Fruit fly (Drosophila melanogaster) whole organism, embryonic: Measurements from ENCODE around the gene CG43138.

Experiments
- Aef1 ChIP-seq: fragments of 200-800 bp; sonication (Bioruptor generic); IDR thresholded peaks from 3 replicates; pipeline ENCODE4 v1.3.6; 2022; ENCODE audit warnings: missing biosample characterization, missing genetic modification characterization
- Antp ChIP-seq: fragments of 200-800 bp; sonication (Bioruptor generic); optimal IDR thresholded peaks from 3 replicates; lab custom pipeline; 2016; ENCODE audit warnings: missing biosample characterization, missing genetic modification characterization
- CG10321 ChIP-seq: fragments of 200-800 bp; sonication (Bioruptor generic); IDR thresholded peaks from 2 replicates; pipeline ENCODE4 v1.3.6; 2022; ENCODE audit warnings: missing biosample characterization, missing genetic modification characterization
- CG11093 ChIP-seq: fragments of 200-800 bp; sonication (Bioruptor generic); IDR thresholded peaks from 3 replicates; pipeline ENCODE4 v1.3.6; 2022; ENCODE audit warnings: missing biosample characterization, missing genetic modification characterization
- CG14050 ChIP-seq: fragments of 200-800 bp; sonication (Bioruptor generic); IDR thresholded peaks from 3 replicates; pipeline ENCODE4 v1.3.6; 2022; ENCODE audit warnings: missing biosample characterization, missing genetic modification characterization
- CG15269 ChIP-seq: fragments of 200-800 bp; sonication (Bioruptor generic); optimal IDR thresholded peaks from 2 replicates; lab custom pipeline; 2018; ENCODE audit warnings: missing biosample characterization, mild to moderate bottlenecking, missing genetic modification characterization, moderate library complexity
- CG16815 ChIP-seq: fragments of 200-800 bp; sonication (Bioruptor generic); optimal IDR thresholded peaks from 3 replicates; lab custom pipeline; 2017; ENCODE audit warnings: missing biosample characterization, mild to moderate bottlenecking, missing genetic modification characterization
- CG17328 ChIP-seq: fragments of 200-800 bp; sonication (Bioruptor generic); IDR thresholded peaks from 2 replicates; pipeline ENCODE4 v1.3.6; 2022; ENCODE audit warnings: missing biosample characterization, missing genetic modification characterization
- CG2202 ChIP-seq: fragments of 200-800 bp; sonication (Bioruptor generic); optimal IDR thresholded peaks from 2 replicates; lab custom pipeline; 2018; ENCODE audit warnings: missing biosample characterization, mild to moderate bottlenecking, missing genetic modification characterization
- CG2678 ChIP-seq: fragments of 200-800 bp; sonication (Bioruptor generic); optimal IDR thresholded peaks from 3 replicates; lab custom pipeline; 2019; ENCODE audit warnings: missing biosample characterization, mild to moderate bottlenecking, missing genetic modification characterization, moderate library complexity
- CG30403 ChIP-seq: fragments of 200-800 bp; sonication (Bioruptor generic); optimal IDR thresholded peaks from 3 replicates; lab custom pipeline; 2016; ENCODE audit warnings: missing biosample characterization, missing genetic modification characterization
- CG32767 ChIP-seq: fragments of 200-800 bp; sonication (Bioruptor generic); IDR thresholded peaks from 2 replicates; pipeline ENCODE4 v1.3.6; 2022; ENCODE audit warnings: missing biosample characterization, missing genetic modification characterization
- CG7271 ChIP-seq: fragments of 200-800 bp; sonication (Bioruptor generic); optimal IDR thresholded peaks from 2 replicates; lab custom pipeline; 2018; ENCODE audit warnings: missing biosample characterization, mild to moderate bottlenecking, missing genetic modification characterization, moderate library complexity
- CG7839 ChIP-seq: fragments of 200-800 bp; sonication (Bioruptor generic); optimal IDR thresholded peaks from 3 replicates; lab custom pipeline; 2018; ENCODE audit warnings: missing biosample characterization, mild to moderate bottlenecking, missing genetic modification characterization, moderate library complexity
- CG9727 ChIP-seq: fragments of 200-800 bp; sonication (Bioruptor generic); optimal IDR thresholded peaks from 3 replicates; lab custom pipeline; 2017; ENCODE audit warnings: missing biosample characterization, mild to moderate bottlenecking, missing genetic modification characterization
- Dbx ChIP-seq: fragments of 200-800 bp; sonication (Bioruptor generic); IDR thresholded peaks from 3 replicates; pipeline ENCODE4 v1.3.6; 2022; ENCODE audit warnings: missing biosample characterization, missing genetic modification characterization
- E2f2 ChIP-seq: fragments of 200-800 bp; sonication (Bioruptor generic); IDR thresholded peaks from 2 replicates; pipeline ENCODE4 v1.3.6; 2022; ENCODE audit warnings: missing biosample characterization, missing genetic modification characterization
- Elba2 ChIP-seq: fragments of 200-800 bp; sonication (Bioruptor generic); optimal IDR thresholded peaks from 3 replicates; lab custom pipeline; 2016; ENCODE audit warnings: missing biosample characterization, missing genetic modification characterization
- H2.0 ChIP-seq: fragments of 200-800 bp; sonication (Bioruptor generic); IDR thresholded peaks from 2 replicates; pipeline ENCODE4 v1.3.6; 2022; ENCODE audit warnings: missing biosample characterization, missing genetic modification characterization
- HLHmδ ChIP-seq: fragments of 200-800 bp; sonication (Bioruptor generic); optimal IDR thresholded peaks from 2 replicates; lab custom pipeline; 2018; ENCODE audit warnings: missing biosample characterization, mild to moderate bottlenecking, missing genetic modification characterization, moderate library complexity
- Hr51 ChIP-seq, 2 experiments: fragments of 200-800 bp; sonication (Bioruptor generic); optimal IDR thresholded peaks; 2 replicates in 1 of 2; 3 replicates in 1 of 2; lab custom pipeline; 2016 to 2018; ENCODE audit warnings: missing biosample characterization in 2 of 2, missing genetic modification characterization in 2 of 2, mild to moderate bottlenecking in 1 of 2, moderate library complexity in 1 of 2
- Med ChIP-seq: fragments of 200-800 bp; sonication (Bioruptor generic); peaks from one replicate; lab custom pipeline; 2016; ENCODE audit warnings: missing biosample characterization, missing genetic modification characterization, mild to moderate bottlenecking, inconsistent platforms, moderate library complexity
- Mrtf ChIP-seq: fragments of 200-800 bp; sonication (Bioruptor generic); IDR thresholded peaks from 3 replicates; pipeline ENCODE4 v1.3.6; 2022; ENCODE audit warnings: missing biosample characterization, missing genetic modification characterization
- Pdp1 ChIP-seq, 2 experiments: fragments of 200-800 bp; sonication (Bioruptor generic); optimal IDR thresholded peaks; 3 replicates each; lab custom pipeline; 2016; ENCODE audit warnings: missing biosample characterization in 2 of 2, missing genetic modification characterization in 2 of 2, mild to moderate bottlenecking in 1 of 2, moderate library complexity in 1 of 2
- Side ChIP-seq: fragments of 200-800 bp; sonication (Bioruptor generic); optimal IDR thresholded peaks from 2 replicates; lab custom pipeline; 2016; ENCODE audit warnings: missing biosample characterization, missing genetic modification characterization
- Sry-δ ChIP-seq: fragments of 200-800 bp; sonication (Bioruptor generic); optimal IDR thresholded peaks from 2 replicates; lab custom pipeline; 2016; ENCODE audit warnings: missing biosample characterization, missing genetic modification characterization
- Ssrp ChIP-seq: fragments of 200-800 bp; sonication (Bioruptor generic); optimal IDR thresholded peaks from 2 replicates; lab custom pipeline; 2018; ENCODE audit warnings: missing biosample characterization, mild to moderate bottlenecking, missing genetic modification characterization, moderate library complexity
- Trl ChIP-seq, 3 experiments: fragments of >200 bp in 2 of 3; fragments of 200-800 bp in 1 of 3; sonication (Bioruptor generic) in 1 of 3; optimal IDR thresholded peaks; 2 replicates in 1 of 3; 3 replicates in 2 of 3; lab custom pipeline; 2016 to 2017; ENCODE audit warnings: missing biosample characterization in 1 of 3, missing genetic modification characterization in 1 of 3
- ase ChIP-seq: fragments of 200-800 bp; sonication (Bioruptor generic); IDR thresholded peaks from 3 replicates; pipeline ENCODE4 v1.3.6; 2022; ENCODE audit warnings: missing biosample characterization, missing genetic modification characterization
- bsh ChIP-seq, 2 experiments: fragments of 200-800 bp; sonication (Bioruptor generic); optimal IDR thresholded peaks; 2 replicates each; lab custom pipeline; 2017 to 2018; ENCODE audit warnings: mild to moderate bottlenecking in 2 of 2, missing biosample characterization in 2 of 2, missing genetic modification characterization in 2 of 2, moderate library complexity in 1 of 2
- chm ChIP-seq: fragments of 200-800 bp; sonication (Bioruptor generic); IDR thresholded peaks from 2 replicates; pipeline ENCODE4 v1.3.6; 2022; ENCODE audit warnings: missing biosample characterization, missing genetic modification characterization
- ci ChIP-seq: fragments of 200-800 bp; sonication (Bioruptor generic); IDR thresholded peaks from 3 replicates; pipeline ENCODE4 v1.3.6; 2022; ENCODE audit warnings: missing biosample characterization, missing genetic modification characterization
- dmrt99B ChIP-seq: fragments of 200-800 bp; sonication (Bioruptor generic); optimal IDR thresholded peaks from 2 replicates; lab custom pipeline; 2018; ENCODE audit warnings: missing biosample characterization, mild to moderate bottlenecking, missing genetic modification characterization, moderate library complexity
- dpn ChIP-seq, 2 experiments: fragments of 200-800 bp; sonication (Bioruptor generic); optimal IDR thresholded peaks; 3 replicates each; lab custom pipeline; 2016; ENCODE audit warnings: missing biosample characterization in 2 of 2, missing genetic modification characterization in 2 of 2
- dysf ChIP-seq: fragments of 200-800 bp; sonication (Bioruptor generic); IDR thresholded peaks from 3 replicates; pipeline ENCODE4 v1.3.6; 2022; ENCODE audit warnings: missing biosample characterization, missing genetic modification characterization
- gem ChIP-seq: fragments of 200-800 bp; sonication (Bioruptor generic); optimal IDR thresholded peaks from 2 replicates; lab custom pipeline; 2019; ENCODE audit warnings: missing biosample characterization, mild to moderate bottlenecking, missing genetic modification characterization, moderate library complexity
- hth ChIP-seq: fragments of >200 bp; optimal IDR thresholded peaks from 2 replicates; lab custom pipeline; 2017; ENCODE audit warnings: inconsistent platforms
- ken ChIP-seq: fragments of 200-800 bp; sonication (Bioruptor generic); IDR thresholded peaks from 3 replicates; pipeline ENCODE4 v1.3.6; 2022; ENCODE audit warnings: missing biosample characterization, missing genetic modification characterization
- lab ChIP-seq: fragments of 200-800 bp; sonication (Bioruptor generic); optimal IDR thresholded peaks from 3 replicates; lab custom pipeline; 2017; ENCODE audit warnings: missing biosample characterization, missing genetic modification characterization, mild to moderate bottlenecking, moderate library complexity, missing genetic modification reagents
- mam ChIP-seq: fragments of 200-800 bp; sonication (Bioruptor generic); optimal IDR thresholded peaks from 3 replicates; lab custom pipeline; 2016; ENCODE audit warnings: missing biosample characterization, missing genetic modification characterization
- mld ChIP-seq: fragments of 200-800 bp; sonication (Bioruptor generic); IDR thresholded peaks from 3 replicates; pipeline ENCODE4 v1.3.6; 2022; ENCODE audit warnings: missing biosample characterization, missing genetic modification characterization; ENCODE audit not compliant: partially characterized antibody
- onecut ChIP-seq: fragments of 200-800 bp; sonication (Bioruptor generic); IDR thresholded peaks from 2 replicates; pipeline ENCODE4 v1.3.6; 2022; ENCODE audit warnings: missing biosample characterization, missing genetic modification characterization
- org-1 ChIP-seq: fragments of 200-800 bp; sonication (Bioruptor generic); optimal IDR thresholded peaks from 2 replicates; lab custom pipeline; 2017; ENCODE audit warnings: missing biosample characterization, missing genetic modification characterization
- row ChIP-seq: fragments of 200-800 bp; sonication (Bioruptor generic); IDR thresholded peaks from 3 replicates; pipeline ENCODE4 v1.3.6; 2022; ENCODE audit warnings: missing biosample characterization, missing genetic modification characterization
- sens-2 ChIP-seq: fragments of 200-800 bp; sonication (Bioruptor generic); IDR thresholded peaks from 2 replicates; pipeline ENCODE4 v1.3.6; 2022; ENCODE audit warnings: missing biosample characterization, missing genetic modification characterization
- seq ChIP-seq: fragments of 200-800 bp; sonication (Bioruptor generic); IDR thresholded peaks from 2 replicates; pipeline ENCODE4 v1.3.6; 2022; ENCODE audit warnings: missing biosample characterization, missing genetic modification characterization
- sisA ChIP-seq: fragments of 200-800 bp; sonication (Bioruptor generic); IDR thresholded peaks from 2 replicates; pipeline ENCODE4 v1.3.6; 2022; ENCODE audit warnings: missing biosample characterization, missing genetic modification characterization
- sr ChIP-seq: fragments of 200-800 bp; sonication (Bioruptor generic); IDR thresholded peaks from 3 replicates; pipeline ENCODE4 v1.3.6; 2022; ENCODE audit warnings: missing biosample characterization, missing genetic modification characterization
- unpg ChIP-seq: fragments of 200-800 bp; sonication (Bioruptor generic); optimal IDR thresholded peaks from 3 replicates; lab custom pipeline; 2018; ENCODE audit warnings: missing biosample characterization, mild to moderate bottlenecking, missing genetic modification characterization, moderate library complexity
- zfh1 ChIP-seq: fragments of 200-800 bp; sonication (Bioruptor generic); IDR thresholded peaks from 3 replicates; pipeline ENCODE4 v1.3.6; 2022; ENCODE audit warnings: missing biosample characterization, missing genetic modification characterization

The CG43138 gene

DNA sequence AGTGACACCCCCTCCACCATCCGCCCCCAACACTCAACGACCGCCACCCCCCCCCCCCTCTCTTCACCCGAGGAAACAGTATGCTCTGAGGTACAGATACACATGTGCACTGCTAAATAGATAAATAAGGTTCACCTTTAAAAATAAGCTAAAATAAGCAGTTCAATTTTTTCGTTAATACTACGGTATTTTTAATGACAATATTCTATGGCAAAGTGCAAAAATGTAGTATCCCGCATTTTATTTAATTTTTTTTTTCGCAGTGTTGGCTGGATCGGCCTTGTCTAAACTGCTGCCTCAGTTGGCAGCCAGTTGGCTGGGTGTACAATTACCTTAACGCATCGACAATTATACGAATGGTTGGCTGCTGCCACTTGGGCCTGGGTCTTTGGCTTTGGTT, 11.0 kb downstream of the CG43138 start:
- TF ChIP-seq CG14050 (peak; percentile 30; the same call in 1 of the 3 replicates), CG15269 (peak; percentile 1), row (GFP tag; lab: Robert Waterston, UW) (peak; percentile 65), CG7271 (tag; lab: Kevin White, UChicago) (no peak), unpg (GFP tag; lab: Kevin White, UChicago) (peak; percentile 4), dmrt99B (peak; percentile 55), Hr51 (GFP tag; optimal IDR thresholded peaks at IDR 0.05; lab: Kevin White, UChicago) (peak in 1 of 2 experiments; percentile 12), Antp (peak; percentile 37), CG16815 (GFP tag; lab: Kevin White, UChicago) (no peak), Dbx (GFP tag; lab: Robert Waterston, UW) (no peak), bsh (GFP tag; optimal IDR thresholded peaks at IDR 0.05; lab: Kevin White, UChicago) (peak in 1 of 2 experiments; percentile 5), CG7839 (tag; lab: Kevin White, UChicago) (peak; percentile 46), ken (GFP tag; lab: Robert Waterston, UW) (0 out of 3 replicates have a peak, but pooled peaks have one; percentile 28), sisA (GFP tag; lab: Robert Waterston, UW) (peak; percentile 28; the same call in 1 of the 2 replicates), CG30403 (GFP tag; lab: Kevin White, UChicago) (peak; percentile 6), onecut (peak; percentile 15; the same call in 1 of the 2 replicates), HLHmδ (no peak), dysf (GFP tag; lab: Robert Waterston, UW) (0 out of 3 replicates have a peak, but pooled peaks have one; percentile 33), sr (GFP tag; lab: Robert Waterston, UW) (no peak), Aef1 (GFP tag; lab: Robert Waterston, UW) (no peak), mld (GFP tag; lab: Robert Waterston, UW) (no peak), CG17328 (GFP tag; lab: Robert Waterston, UW) (peak; percentile 73), CG10321 (GFP tag; lab: Robert Waterston, UW) (0 out of 2 replicates have a peak, but pooled peaks have one; percentile 26), dpn (GFP tag; optimal IDR thresholded peaks at IDR 0.05; lab: Kevin White, UChicago) (peak in 1 of 2 experiments; percentile 20), ase (no peak), CG11093 (GFP tag; lab: Robert Waterston, UW) (no peak), Ssrp (tag; lab: Kevin White, UChicago) (peak; percentile 51), CG9727 (no peak), CG32767 (GFP tag; lab: Robert Waterston, UW) (peak; percentile 73), Sry-δ (GFP tag; lab: Kevin White, UChicago) (no peak), sens-2 (GFP tag; lab: Robert Waterston, UW) (no peak), chm (GFP tag; lab: Robert Waterston, UW) (0 out of 2 replicates have a peak, but pooled peaks have one; percentile 18), Side (GFP tag; lab: Kevin White, UChicago) (peak; percentile 15), Pdp1 (GFP tag; optimal IDR thresholded peaks at IDR 0.05; lab: Kevin White, UChicago) (peak in 1 of 2 experiments; percentile 15), H2.0 (GFP tag; lab: Robert Waterston, UW) (peak; percentile 45), Mrtf (no peak), gem (tag; lab: Kevin White, UChicago) (peak; percentile 31), ci (GFP tag; lab: Robert Waterston, UW) (peak; percentile 78), mam (peak; percentile 26), Trl (optimal IDR thresholded peaks at IDR 0.05; lab: Kevin White, UChicago) (no peak), Trl (GFP tag; optimal IDR thresholded peaks at IDR 0.05; lab: Kevin White, UChicago) (peak; percentile 18), E2f2 (GFP tag; lab: Robert Waterston, UW) (peak; percentile 28; the same call in 1 of the 2 replicates), Elba2 (GFP tag; lab: Kevin White, UChicago) (no peak), seq (GFP tag; lab: Robert Waterston, UW) (peak; percentile 51), CG2678 (peak; percentile 50), zfh1 (GFP tag; lab: Robert Waterston, UW) (no peak), Med (GFP tag; lab: Kevin White, UChicago) (peak; percentile 40), hth (lab: Kevin White, UChicago) (no peak), lab (GFP tag; lab: Kevin White, UChicago) (peak; percentile 4), CG2202 (no peak), org-1 (GFP tag; lab: Kevin White, UChicago) (peak; percentile 31)
